Fruit fly (Drosophila melanogaster): ENCODE data around the gene CG7031.

The CG7031 gene

dm6 chr3R:22803655-22804341 lies at the start of gene CG7031:
TSS of gene CG7031 (plus strand) at chr3R:22804291.
- TF ChIP-seq CG8159 (tag; optimal IDR thresholded peaks at IDR 0.05) (no peak), CG32121 (GFP tag; IDR thresholded peaks at IDR 0.05) (peak; percentile 33; the same call in 1 of the 2 replicates), CG4496 (GFP tag; IDR thresholded peaks at IDR 0.05) (peak; percentile 65)

DNA sequence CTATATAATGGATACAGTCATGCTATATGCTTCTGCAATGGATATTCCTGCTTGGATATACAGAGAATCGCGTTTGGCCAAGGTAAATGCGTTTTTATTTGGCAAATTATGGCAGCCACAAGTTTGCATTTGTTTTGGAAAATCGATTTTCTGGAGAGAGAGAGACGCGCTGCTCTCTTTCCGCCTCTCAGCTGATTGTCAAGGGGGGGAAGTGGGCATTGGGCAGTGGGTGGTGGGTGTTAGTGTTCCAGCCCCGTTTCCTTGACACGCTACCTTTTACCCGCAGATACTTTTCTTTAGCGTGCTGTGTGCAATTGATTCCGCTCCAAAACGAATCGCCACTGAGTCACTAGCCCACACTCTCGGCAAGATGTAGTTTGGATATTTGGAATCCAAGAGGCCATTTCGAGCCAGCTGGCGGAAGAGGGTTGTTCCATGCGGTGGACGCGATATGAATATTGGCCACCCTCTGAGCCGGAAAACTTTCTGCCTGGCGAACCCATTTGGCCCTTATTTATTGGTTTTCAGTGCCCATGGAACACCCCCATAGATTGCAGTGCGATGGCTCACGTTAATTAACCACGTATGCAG lies 48.8 kb upstream of the CG7031 start:
- no peak for TF ChIP-seq Snoo (tag; optimal IDR thresholded peaks at IDR 0.05)
- no peak for TF ChIP-seq CG8301 (tag; optimal IDR thresholded peaks at IDR 0.05)
- peak; percentile 7; the same call in 1 of the 2 replicates for TF ChIP-seq Ets98B (GFP tag; IDR thresholded peaks at IDR 0.05)
- TF ChIP-seq Pif1B (GFP tag; optimal IDR thresholded peaks at IDR 0.05): no peak

dm6 chr3R:22756289-22756688 lies 47.8 kb upstream of the CG7031 start:
- TF ChIP-seq fd96Ca (GFP tag; IDR thresholded peaks at IDR 0.05) (peak; percentile 39; the same call in 1 of the 3 replicates), CG15710 (tag; optimal IDR thresholded peaks at IDR 0.05) (no peak), CG32121 (GFP tag; IDR thresholded peaks at IDR 0.05) (peak; percentile 29; the same call in 1 of the 2 replicates), CG4496 (GFP tag; IDR thresholded peaks at IDR 0.05) (peak; percentile 59; the same call in 1 of the 3 replicates)

DNA sequence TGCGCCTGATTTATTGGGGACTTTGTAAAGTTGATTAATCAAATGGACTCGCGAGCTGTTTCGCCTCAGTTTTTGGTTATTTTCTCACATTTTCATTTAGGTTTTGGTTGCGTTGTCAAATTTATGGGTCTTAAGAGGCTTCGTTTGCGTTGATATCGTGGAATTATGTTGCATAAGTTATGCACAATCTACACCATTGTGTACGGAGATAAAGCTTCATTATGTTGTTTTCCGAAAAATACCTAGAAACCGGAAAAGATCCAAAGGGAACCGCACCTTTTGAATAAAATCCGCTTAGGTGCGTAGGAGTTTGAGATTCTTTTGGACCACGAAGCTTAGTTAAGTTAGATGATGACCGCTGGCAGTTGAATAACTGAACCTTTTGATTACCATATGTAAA lies 47.0 kb upstream of the CG7031 start:
- TF ChIP-seq CG14655 (GFP tag; optimal IDR thresholded peaks at IDR 0.05) (no peak), CG32121 (GFP tag; IDR thresholded peaks at IDR 0.05) (no peak), CG13204 (GFP tag; optimal IDR thresholded peaks at IDR 0.05) (no peak), EcR (GFP tag; optimal IDR thresholded peaks at IDR 0.05) (no peak), CG12605 (GFP tag; IDR thresholded peaks at IDR 0.05) (no peak), D1 (tag; optimal IDR thresholded peaks at IDR 0.05) (no peak), Pif1B (GFP tag; optimal IDR thresholded peaks at IDR 0.05) (no peak), CG8301 (tag; optimal IDR thresholded peaks at IDR 0.05) (no peak), CG17806 (tag; optimal IDR thresholded peaks at IDR 0.05) (no peak), Ets98B (GFP tag; IDR thresholded peaks at IDR 0.05) (no peak), rn (GFP tag; IDR thresholded peaks at IDR 0.05) (no peak)

- TF ChIP-seq EcR (GFP tag; optimal IDR thresholded peaks at IDR 0.05) (no peak), Snoo (tag; optimal IDR thresholded peaks at IDR 0.05) (no peak), CG13204 (GFP tag; optimal IDR thresholded peaks at IDR 0.05) (no peak), CG34367 (tag; optimal IDR thresholded peaks at IDR 0.05) (no peak), CG17806 (tag; optimal IDR thresholded peaks at IDR 0.05) (no peak), CG4496 (GFP tag; IDR thresholded peaks at IDR 0.05) (no peak)
These were observed 43.1 kb upstream of the CG7031 start, which contains the start of gene Nepl13 for dm6 chr3R:22760988-22761387. TSS of gene Nepl13 (minus strand) at chr3R:22761076.

- TF ChIP-seq CG8301 (tag; optimal IDR thresholded peaks at IDR 0.05): no peak
These were observed 40.5 kb upstream of the CG7031 start, which contains the start of gene Nepl14 for dm6 chr3R:22763587-22763986. TSS of gene Nepl14 (minus strand) at chr3R:22763711.

DNA sequence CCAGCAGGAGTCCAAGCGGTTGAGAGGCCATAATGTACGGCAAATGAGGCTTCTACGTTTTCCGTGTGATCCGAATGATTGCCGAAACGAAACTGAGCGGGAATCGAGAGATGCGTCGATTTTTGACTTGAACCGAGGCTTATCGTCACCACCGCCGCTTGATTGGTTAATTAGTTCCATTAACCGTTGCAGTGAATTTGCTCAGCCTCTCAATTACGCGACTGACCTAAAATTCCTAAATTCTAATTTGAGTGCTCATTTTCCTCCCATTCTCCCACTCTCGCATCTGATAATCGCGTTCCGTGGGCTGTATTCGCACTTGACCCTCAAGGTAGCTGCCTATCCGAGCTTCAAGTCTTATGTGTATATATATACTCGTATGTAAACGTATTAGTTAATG lies 38.0 kb upstream of the CG7031 start, which contains the start of gene Nepl15:
Nepl15 (minus strand) TSS at position 101 of the 400 bp plus-strand sequence.
- TF ChIP-seq CG9948 (tag; optimal IDR thresholded peaks at IDR 0.05) (no peak), Snoo (tag; optimal IDR thresholded peaks at IDR 0.05) (no peak), fd96Ca (GFP tag; IDR thresholded peaks at IDR 0.05) (no peak), CG12605 (GFP tag; IDR thresholded peaks at IDR 0.05) (no peak), D1 (tag; optimal IDR thresholded peaks at IDR 0.05) (no peak), rn (GFP tag; IDR thresholded peaks at IDR 0.05) (no peak), Ets98B (GFP tag; IDR thresholded peaks at IDR 0.05) (no peak)

DNA sequence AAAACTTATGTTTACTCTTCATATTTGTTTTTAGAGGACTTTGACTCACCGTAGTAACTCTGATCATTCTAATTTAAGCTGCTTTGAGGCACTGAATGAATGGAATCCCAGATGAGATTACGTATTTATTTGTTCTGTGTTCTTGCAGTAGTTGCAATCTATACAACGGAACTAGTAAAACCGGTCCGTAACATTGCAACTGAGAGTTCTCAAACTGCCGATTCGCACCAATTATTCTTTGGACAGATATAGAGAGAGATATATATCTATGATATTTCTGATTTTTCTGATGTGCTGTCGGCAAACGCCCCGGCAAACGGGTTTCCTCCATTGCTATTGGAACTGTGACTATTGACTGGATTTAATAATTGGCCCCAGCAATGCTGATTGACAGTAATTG lies 36.5 kb upstream of the CG7031 start, which contains the start of gene CG13841:
CG13841 (minus strand) TSS at position 101 of the 400 bp plus-strand sequence.
- TF ChIP-seq CG32121 (GFP tag; IDR thresholded peaks at IDR 0.05) (no peak), CG13204 (GFP tag; optimal IDR thresholded peaks at IDR 0.05) (no peak), CG34367 (tag; optimal IDR thresholded peaks at IDR 0.05) (no peak), Ets98B (GFP tag; IDR thresholded peaks at IDR 0.05) (no peak)

DNA sequence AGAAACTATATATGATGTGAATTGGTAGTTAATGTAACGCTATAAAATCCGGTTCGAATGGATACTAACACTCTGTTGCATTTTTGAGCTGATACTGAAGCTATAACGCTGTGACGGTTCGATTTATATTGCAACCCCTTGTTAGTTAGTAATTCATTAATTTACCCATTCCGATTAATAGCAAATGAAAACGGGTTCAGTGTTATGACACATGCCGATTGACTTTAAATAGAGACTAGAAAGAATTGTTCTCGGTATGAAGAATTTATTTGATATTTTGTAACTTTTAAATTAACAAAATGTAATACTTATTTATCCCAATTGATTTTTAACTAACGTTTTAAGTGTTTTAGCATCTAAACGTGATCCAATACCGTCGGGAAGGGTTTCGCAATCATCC lies 35.5 kb upstream of the CG7031 start, which contains the start of gene CG43091:
CG43091 (minus strand) TSS at position 101 of the 400 bp plus-strand sequence.
- TF ChIP-seq gl (tag; optimal IDR thresholded peaks at IDR 0.05): no peak
- no peak for TF ChIP-seq CG32121 (GFP tag; IDR thresholded peaks at IDR 0.05)
- TF ChIP-seq Snoo (tag; optimal IDR thresholded peaks at IDR 0.05): no peak
- TF ChIP-seq CG10348 (GFP tag; IDR thresholded peaks at IDR 0.05): no peak
- no peak for TF ChIP-seq Ets98B (GFP tag; IDR thresholded peaks at IDR 0.05)
- no peak for TF ChIP-seq EcR (GFP tag; optimal IDR thresholded peaks at IDR 0.05)
- no peak for TF ChIP-seq CG34367 (tag; optimal IDR thresholded peaks at IDR 0.05)
- no peak for TF ChIP-seq CG13204 (GFP tag; optimal IDR thresholded peaks at IDR 0.05)
- no peak for TF ChIP-seq rn (GFP tag; IDR thresholded peaks at IDR 0.05)
- no peak for TF ChIP-seq D1 (tag; optimal IDR thresholded peaks at IDR 0.05)
- no peak for TF ChIP-seq CG15710 (tag; optimal IDR thresholded peaks at IDR 0.05)
- no peak for TF ChIP-seq Pif1B (GFP tag; optimal IDR thresholded peaks at IDR 0.05)
- TF ChIP-seq CG9948 (tag; optimal IDR thresholded peaks at IDR 0.05): no peak
- no peak for TF ChIP-seq CG8301 (tag; optimal IDR thresholded peaks at IDR 0.05)
- no peak for TF ChIP-seq fd96Ca (GFP tag; IDR thresholded peaks at IDR 0.05)
- no peak for TF ChIP-seq Pif1A (GFP tag; optimal IDR thresholded peaks at IDR 0.05)
- no peak for TF ChIP-seq CG4496 (GFP tag; IDR thresholded peaks at IDR 0.05)

All from whole organism, pupa.